Worm (Caenorhabditis elegans) whole organism, L4 larva: ENCODE data around the gene T19B10.12.

Experiments
- Y5F2A.4 ChIP-seq: fragments of 200-800 bp; sonication (Bioruptor generic); optimal IDR thresholded peaks from 2 replicates; lab custom pipeline; 2018; ENCODE audit warnings: mild to moderate bottlenecking, missing genetic modification characterization, missing compliant biosample characterization
- dmd-6 ChIP-seq: fragments of 200-800 bp; sonication (Bioruptor generic); IDR thresholded peaks from 2 replicates; pipeline ENCODE4 v1.3.6; 2022; ENCODE audit warnings: missing genetic modification reagents, missing genetic modification characterization, missing compliant biosample characterization
- egl-43 ChIP-seq: fragments of 200-800 bp; sonication (Bioruptor generic); IDR thresholded peaks from 2 replicates; pipeline ENCODE4 v1.3.6; 2022; ENCODE audit warnings: missing genetic modification reagents, missing genetic modification characterization, missing compliant biosample characterization
- mep-1 ChIP-seq: fragments of 150-350 bp; sonication (generic microtip); optimal IDR thresholded peaks from 3 replicates; lab custom pipeline; 2014; ENCODE audit warnings: missing biosample characterization, missing genetic modification characterization
- nhr-42 ChIP-seq: fragments of 200-800 bp; sonication (Bioruptor generic); IDR thresholded peaks from 2 replicates; pipeline ENCODE4 v1.3.6; 2022; ENCODE audit warnings: missing genetic modification characterization, missing compliant biosample characterization
- unc-62 ChIP-seq, 3 experiments: fragments of 150-350 bp in 1 of 3; sonication (generic microtip); optimal IDR thresholded peaks in 2 of 3; peaks in 1 of 3; 1 replicate in 1 of 3; 2 replicates in 2 of 3; lab custom pipeline; 2014 to 2017; ENCODE audit warnings: missing biosample characterization in 3 of 3, missing genetic modification characterization in 3 of 3, missing genetic modification reagents in 3 of 3, missing genotype in 1 of 3
- ztf-11 ChIP-seq: fragments of 150-350 bp; optimal IDR thresholded peaks from 2 replicates; lab custom pipeline; 2014; ENCODE audit warnings: missing biosample characterization, missing genetic modification characterization

- TF ChIP-seq dmd-6 (GFP tag; lab: Robert Waterston, UW) (no peak), egl-43 (GFP tag; lab: Robert Waterston, UW) (no peak), ztf-11 (tag; lab: Kevin White, UChicago) (no peak), mep-1 (no peak), nhr-42 (GFP tag; lab: Robert Waterston, UW) (no peak), unc-62 (GFP tag; optimal IDR thresholded peaks at IDR 0.05 in 1 of 2; lab: Kevin White, UChicago) (no peak), unc-62 (tag; optimal IDR thresholded peaks at IDR 0.05; lab: Kevin White, UChicago) (no peak), Y5F2A.4 (GFP tag; lab: Kevin White, UChicago) (no peak)
Observed at ce11 chrV:11282272-11282671, 31.4 kb downstream of the T19B10.12 start, which contains the start of gene gly-20.
